Worm (Caenorhabditis elegans) whole organism, L2 larva: ENCODE data around the gene K11D12.12.

Experiments used
- C34F6.9 ChIP-seq: fragments of 150-350 bp; optimal IDR thresholded peaks from 2 replicates; lab custom pipeline; 2014; ENCODE audit warnings: missing biosample characterization, missing genetic modification characterization
- R02D3.7 ChIP-seq: fragments of 150-350 bp; optimal IDR thresholded peaks from 2 replicates; lab custom pipeline; 2014; ENCODE audit warnings: missing biosample characterization, missing genetic modification characterization
- Y55F3AM.14 ChIP-seq: fragments of 200-800 bp; sonication (Bioruptor generic); optimal IDR thresholded peaks from 2 replicates; lab custom pipeline; 2018; ENCODE audit warnings: mild to moderate bottlenecking, missing genetic modification characterization, missing compliant biosample characterization
- aly-2 ChIP-seq: fragments of 150-350 bp; optimal IDR thresholded peaks from 2 replicates; lab custom pipeline; 2014; ENCODE audit warnings: missing biosample characterization, missing genetic modification characterization
- ama-1 ChIP-seq: fragments of 150-350 bp; optimal IDR thresholded peaks from 2 replicates; lab custom pipeline; 2018; ENCODE audit warnings: inconsistent platforms
- blmp-1 ChIP-seq: sonication (generic microtip); optimal IDR thresholded peaks from 2 replicates; lab custom pipeline; 2017; ENCODE audit warnings: missing genetic modification characterization, mild to moderate bottlenecking, missing compliant biosample characterization, antibody characterized with exemption, moderate library complexity; ENCODE audit not compliant: insufficient read depth
- ceh-16 ChIP-seq: fragments of 150-350 bp; optimal IDR thresholded peaks from 2 replicates; lab custom pipeline; 2014; ENCODE audit warnings: missing biosample characterization, missing genetic modification characterization
- ceh-82 ChIP-seq: fragments of 150-350 bp; optimal IDR thresholded peaks from 2 replicates; lab custom pipeline; 2014; ENCODE audit warnings: missing biosample characterization, missing genetic modification characterization
- dmd-4 ChIP-seq: sonication (generic microtip); optimal IDR thresholded peaks from 2 replicates; lab custom pipeline; 2017; ENCODE audit warnings: missing biosample characterization, missing genetic modification characterization
- fos-1 ChIP-seq: fragments of 150-350 bp; optimal IDR thresholded peaks from 2 replicates; lab custom pipeline; 2014; ENCODE audit warnings: missing biosample characterization, missing genetic modification characterization
- lin-13 ChIP-seq: fragments of 150-350 bp; optimal IDR thresholded peaks from 2 replicates; lab custom pipeline; 2014; ENCODE audit warnings: missing biosample characterization, missing genetic modification reagents, missing genetic modification characterization
- lin-39 ChIP-seq: fragments of 150-350 bp; optimal IDR thresholded peaks from 2 replicates; lab custom pipeline; 2014; ENCODE audit warnings: missing biosample characterization, missing genetic modification reagents, missing genetic modification characterization
- lsy-2 ChIP-seq, 2 experiments: fragments of 150-350 bp in 1 of 2; sonication (generic microtip) in 1 of 2; optimal IDR thresholded peaks; 2 replicates each; lab custom pipeline; 2014 to 2017; ENCODE audit warnings: missing biosample characterization in 2 of 2, missing genetic modification characterization in 2 of 2
- mab-5 ChIP-seq: fragments of 150-350 bp; optimal IDR thresholded peaks from 2 replicates; lab custom pipeline; 2014; ENCODE audit warnings: missing biosample characterization, missing genetic modification characterization
- mbf-1 ChIP-seq: sonication (generic microtip); optimal IDR thresholded peaks from 2 replicates; lab custom pipeline; 2017; ENCODE audit warnings: missing biosample characterization, missing genetic modification characterization
- mdl-1 ChIP-seq, 2 experiments: fragments of 150-350 bp in 1 of 2; sonication (generic microtip) in 1 of 2; optimal IDR thresholded peaks; 2 replicates each; lab custom pipeline; 2017; ENCODE audit warnings: missing biosample characterization in 2 of 2, missing genetic modification characterization in 2 of 2
- nhr-10 ChIP-seq: sonication (generic microtip); optimal IDR thresholded peaks from 2 replicates; lab custom pipeline; 2017; ENCODE audit warnings: missing biosample characterization, missing genetic modification characterization
- nhr-11 ChIP-seq: fragments of 150-350 bp; optimal IDR thresholded peaks from 2 replicates; lab custom pipeline; 2014; ENCODE audit warnings: missing biosample characterization, missing genetic modification characterization
- nhr-12 ChIP-seq: fragments of 150-350 bp; optimal IDR thresholded peaks from 2 replicates; lab custom pipeline; 2014; ENCODE audit warnings: missing biosample characterization, missing genetic modification characterization
- nhr-129 ChIP-seq: fragments of 150-350 bp; optimal IDR thresholded peaks from 2 replicates; lab custom pipeline; 2014; ENCODE audit warnings: missing biosample characterization, missing genetic modification characterization
- nhr-21 ChIP-seq: fragments of 150-350 bp; optimal IDR thresholded peaks from 2 replicates; lab custom pipeline; 2014; ENCODE audit warnings: missing biosample characterization, missing genetic modification characterization
- nhr-23 ChIP-seq: fragments of 150-350 bp; optimal IDR thresholded peaks from 2 replicates; lab custom pipeline; 2014; ENCODE audit warnings: missing biosample characterization, missing genetic modification reagents, missing genetic modification characterization
- nhr-25 ChIP-seq: fragments of 150-350 bp; sonication (generic microtip); optimal IDR thresholded peaks from 3 replicates; lab custom pipeline; 2014; ENCODE audit warnings: missing biosample characterization, missing genetic modification characterization
- nhr-77 ChIP-seq: fragments of 150-350 bp; optimal IDR thresholded peaks from 2 replicates; lab custom pipeline; 2014; ENCODE audit warnings: missing biosample characterization, missing genetic modification characterization
- peb-1 ChIP-seq: fragments of 150-350 bp; optimal IDR thresholded peaks from 2 replicates; lab custom pipeline; 2014; ENCODE audit warnings: missing biosample characterization, missing genetic modification characterization
- sem-4 ChIP-seq: fragments of 150-350 bp; optimal IDR thresholded peaks from 2 replicates; lab custom pipeline; 2014; ENCODE audit warnings: missing biosample characterization, missing genetic modification reagents, missing genetic modification characterization
- skn-1 ChIP-seq: sonication (generic microtip); optimal IDR thresholded peaks from 2 replicates; lab custom pipeline; 2017; ENCODE audit warnings: missing biosample characterization, missing genetic modification characterization
- sma-3 ChIP-seq: sonication (generic microtip); optimal IDR thresholded peaks from 2 replicates; lab custom pipeline; 2016; ENCODE audit warnings: missing genetic modification reagents, missing genetic modification characterization, missing compliant biosample characterization
- sma-9 ChIP-seq, 2 experiments: fragments of 150-350 bp in 1 of 2; sonication (generic microtip) in 1 of 2; optimal IDR thresholded peaks; 2 replicates each; lab custom pipeline; 2014 to 2016; ENCODE audit warnings: missing genetic modification characterization in 2 of 2, mild to moderate bottlenecking in 1 of 2, missing biosample characterization in 1 of 2, missing compliant biosample characterization in 1 of 2, missing genetic modification reagents in 1 of 2, moderate library complexity in 1 of 2
- snpc-4 ChIP-seq: fragments of 150-350 bp; optimal IDR thresholded peaks from 2 replicates; lab custom pipeline; 2014; ENCODE audit warnings: missing biosample characterization, missing genetic modification characterization
- unc-55 ChIP-seq: fragments of 150-350 bp; sonication (generic microtip); optimal IDR thresholded peaks from 3 replicates; lab custom pipeline; 2014; ENCODE audit warnings: missing biosample characterization, missing genetic modification reagents, missing genetic modification characterization
- unc-62 ChIP-seq: fragments of 150-350 bp; optimal IDR thresholded peaks from 2 replicates; lab custom pipeline; 2014; ENCODE audit warnings: missing biosample characterization, missing genetic modification reagents, missing genetic modification characterization
- ztf-1 ChIP-seq: fragments of 200-800 bp; sonication (Bioruptor generic); conservative IDR thresholded peaks from 2 replicates; pipeline ENCODE4 v1.3.6; 2022; ENCODE audit warnings: missing genetic modification characterization, missing compliant biosample characterization
- ztf-11 ChIP-seq: sonication (generic microtip); optimal IDR thresholded peaks from 2 replicates; lab custom pipeline; 2017; ENCODE audit warnings: missing biosample characterization, missing genetic modification characterization

K11D12.12 gene

DNA sequence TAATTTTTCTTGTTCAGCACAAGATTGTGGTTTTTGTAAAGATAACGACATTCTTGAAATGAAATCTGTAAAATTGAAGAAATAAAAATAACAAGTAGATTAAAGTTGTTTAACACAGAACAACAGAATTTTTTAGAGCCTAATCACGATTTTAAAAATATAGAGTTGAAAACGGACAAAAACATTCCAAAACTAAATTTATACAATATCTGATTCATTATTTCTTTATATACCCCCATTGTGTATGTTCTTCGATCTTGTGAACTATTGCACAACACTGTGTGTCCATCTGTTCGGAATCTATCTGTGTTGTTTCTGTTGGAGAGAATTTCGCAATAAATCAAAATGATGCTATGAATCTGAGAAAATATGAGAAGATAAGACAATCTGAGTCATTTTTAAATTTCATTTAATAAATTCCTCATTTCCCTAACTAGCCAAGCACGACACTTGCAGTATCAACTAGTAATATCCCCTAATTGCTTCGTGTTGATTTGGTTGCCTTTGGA is 33.0 kb downstream of the K11D12.12 start, which contains the start of gene Y58A7A.4:
Gene Y58A7A.4, minus strand, starts transcription at position 51 of the 509 bp plus-strand sequence.
- TF ChIP-seq nhr-129 (tag; lab: Kevin White, UChicago) (peak; percentile 2), aly-2 (tag; lab: Kevin White, UChicago) (no peak)

DNA sequence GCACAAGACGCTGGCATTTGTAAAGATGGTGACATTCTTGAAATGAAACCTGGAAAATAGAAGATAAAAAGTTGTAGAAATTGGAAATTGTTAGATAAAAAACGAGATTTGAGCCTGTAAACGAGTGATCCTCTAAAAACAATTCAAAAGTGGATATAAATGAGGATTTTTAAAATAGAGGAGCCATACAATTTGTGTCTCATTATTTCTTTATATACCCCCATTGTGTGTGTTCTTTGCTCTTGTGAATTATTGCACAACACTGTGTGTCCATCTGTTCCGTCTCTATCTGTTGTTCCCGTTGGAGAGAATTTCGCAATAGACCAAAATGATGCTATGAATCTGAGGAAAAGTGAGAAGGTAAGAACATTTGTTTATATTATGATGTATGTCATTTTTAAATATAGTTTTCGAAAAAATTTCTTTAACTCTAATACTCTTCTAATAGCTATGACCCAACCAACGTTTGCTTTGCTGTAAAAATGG is 34.9 kb downstream of the K11D12.12 start, which contains the start of gene Y58A7A.5:
Gene Y58A7A.5, minus strand, starts transcription at position 51 of the 486 bp plus-strand sequence.
- TF ChIP-seq mdl-1 (tag; optimal IDR thresholded peaks at IDR 0.05; lab: Kevin White, UChicago) (no peak), ztf-11 (tag; lab: Kevin White, UChicago) (no peak), nhr-12 (no peak), fos-1 (tag; lab: Kevin White, UChicago) (peak; percentile 10), snpc-4 (tag; lab: Kevin White, UChicago) (no peak), C34F6.9 (tag; lab: Kevin White, UChicago) (peak; percentile 25), nhr-129 (tag; lab: Kevin White, UChicago) (peak; percentile 97), sma-9 (GFP tag; optimal IDR thresholded peaks at IDR 0.05; lab: Kevin White, UChicago) (peak; percentile 82), sma-9 (tag; optimal IDR thresholded peaks at IDR 0.05; lab: Kevin White, UChicago) (no peak), ceh-82 (tag; lab: Kevin White, UChicago) (no peak), unc-55 (GFP tag; lab: Kevin White, UChicago) (peak; percentile 57), sem-4 (tag; lab: Kevin White, UChicago) (peak; percentile 10), R02D3.7 (no peak), unc-62 (GFP tag; lab: Kevin White, UChicago) (no peak), nhr-23 (tag; lab: Kevin White, UChicago) (no peak), lsy-2 (tag; optimal IDR thresholded peaks at IDR 0.05; lab: Kevin White, UChicago) (peak in 1 of 2 experiments; percentile 45)

DNA sequence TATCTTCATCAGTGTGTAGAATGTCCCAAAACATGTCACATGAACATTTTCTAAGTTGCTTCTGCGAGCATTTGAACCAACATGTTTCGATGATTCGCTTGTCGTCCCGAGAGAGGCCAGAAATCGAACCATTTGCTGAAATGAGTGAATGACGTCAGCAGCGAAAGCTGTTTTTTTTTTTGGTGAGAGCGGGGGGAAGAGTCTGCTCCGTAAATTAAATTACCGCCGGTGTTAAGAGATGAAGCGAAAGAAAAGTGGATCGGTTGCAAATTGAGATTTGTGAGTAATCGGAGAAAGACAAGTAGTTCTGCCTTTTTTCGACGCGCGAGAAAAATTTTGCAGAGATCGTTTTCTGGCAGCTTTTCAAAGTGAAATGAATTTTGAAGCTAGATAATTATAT is 36.2 kb downstream of the K11D12.12 start:
- no peak for TF ChIP-seq Y55F3AM.14 (GFP tag; lab: Kevin White, UChicago)
- TF ChIP-seq sem-4 (tag; lab: Kevin White, UChicago) = peak; percentile 39
- no peak for TF ChIP-seq ceh-16 (tag; lab: Kevin White, UChicago)
- no peak for TF ChIP-seq nhr-77 (tag; lab: Kevin White, UChicago)
- no peak for TF ChIP-seq sma-3
- TF ChIP-seq peb-1 = no peak
- TF ChIP-seq dmd-4 (tag; lab: Kevin White, UChicago) = no peak
- no peak for TF ChIP-seq R02D3.7
- no peak for TF ChIP-seq nhr-129 (tag; lab: Kevin White, UChicago)
- TF ChIP-seq sma-9 (GFP tag; optimal IDR thresholded peaks at IDR 0.05; lab: Kevin White, UChicago) = peak; percentile 35
- TF ChIP-seq sma-9 (tag; optimal IDR thresholded peaks at IDR 0.05; lab: Kevin White, UChicago) = no peak

DNA sequence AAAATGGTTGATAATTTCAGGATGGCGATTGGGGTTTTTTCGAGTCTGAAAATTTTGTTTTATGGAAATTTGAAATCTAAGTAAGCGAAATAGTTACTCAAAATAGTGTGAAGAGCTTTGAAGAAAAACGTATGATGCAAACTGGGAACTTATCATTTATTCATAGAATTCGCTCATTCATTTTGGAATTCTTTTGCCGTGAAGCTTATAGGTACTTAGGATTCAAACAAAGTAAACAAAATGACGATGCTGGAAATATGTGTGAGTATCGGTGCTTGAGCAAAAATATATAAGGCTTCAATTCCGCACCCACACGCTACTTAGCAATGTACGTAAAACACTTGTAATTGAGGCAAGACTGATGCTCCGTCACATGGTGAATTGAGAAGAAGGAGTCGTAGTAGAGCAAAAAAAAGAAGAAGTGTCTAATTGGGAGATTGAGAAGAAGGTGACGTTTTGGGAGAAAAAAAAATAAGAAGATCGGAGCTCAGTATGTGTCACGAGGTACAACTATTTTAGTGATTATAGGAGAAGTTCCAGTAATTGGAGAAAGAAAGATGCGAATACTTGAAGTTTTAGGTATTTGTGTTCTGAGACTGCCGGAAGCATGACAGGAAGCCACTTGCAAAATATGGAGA is 37.6 kb downstream of the K11D12.12 start, which contains the start of gene glb-32:
Gene glb-32, minus strand, starts transcription at position 51 of the 638 bp plus-strand sequence.
- TF ChIP-seq lsy-2 (tag; optimal IDR thresholded peaks at IDR 0.05; lab: Kevin White, UChicago) (peak in 1 of 2 experiments; percentile 7), sem-4 (tag; lab: Kevin White, UChicago) (peak; percentile 48), R02D3.7 (no peak), unc-55 (GFP tag; lab: Kevin White, UChicago) (peak; percentile 35)
- TF ChIP-seq, all 48 proteins: peak for 3

DNA sequence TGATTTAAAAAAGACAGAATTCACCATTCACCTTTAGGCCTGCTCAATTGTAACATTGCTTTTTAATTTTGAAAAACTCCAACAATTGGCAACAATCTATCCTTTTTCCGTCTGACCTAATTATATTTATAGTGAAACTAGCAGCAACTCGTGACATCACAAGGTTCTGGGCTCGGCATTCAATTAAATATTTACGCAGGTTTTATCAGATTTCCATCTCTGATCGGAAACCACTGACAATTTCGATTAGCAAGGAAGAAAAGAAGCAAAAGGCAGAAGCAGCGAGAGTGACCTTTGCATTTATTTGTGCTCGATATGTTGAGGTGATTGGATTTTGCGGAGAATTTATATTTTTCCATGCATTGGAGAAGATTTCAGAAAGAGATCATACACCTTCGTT is 38.3 kb downstream of the K11D12.12 start:
- TF ChIP-seq lsy-2 (tag; optimal IDR thresholded peaks at IDR 0.05; lab: Kevin White, UChicago) (peak in 1 of 2 experiments; percentile 12), fos-1 (tag; lab: Kevin White, UChicago) (no peak)

DNA sequence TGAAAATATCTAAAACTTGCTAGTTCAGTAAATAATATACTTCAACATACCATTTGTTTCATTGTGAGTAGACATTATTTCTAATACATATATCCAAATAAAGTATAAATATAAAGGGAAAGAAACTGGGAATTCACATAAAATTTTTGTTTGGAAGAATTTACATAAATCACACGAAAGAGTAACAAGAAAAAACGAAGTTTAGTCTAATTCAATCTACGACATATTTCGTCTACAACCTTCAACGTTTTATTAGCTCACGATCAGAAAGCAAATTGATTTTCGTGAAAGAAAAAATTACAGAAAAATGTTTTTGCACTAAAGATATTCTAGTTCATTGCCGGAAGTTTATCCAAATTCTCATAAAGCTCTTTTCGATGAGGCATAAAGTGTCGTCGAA is 45.0 kb downstream of the K11D12.12 start, which contains the start of gene C04F5.2:
Gene C04F5.2, minus strand, starts transcription at position 101 of the 400 bp plus-strand sequence.
- TF ChIP-seq mab-5 (tag; lab: Kevin White, UChicago) = no peak
- no peak for TF ChIP-seq R02D3.7
- no peak for TF ChIP-seq blmp-1 (tag; lab: Kevin White, UChicago)
- TF ChIP-seq snpc-4 (tag; lab: Kevin White, UChicago) = no peak
- no peak for TF ChIP-seq nhr-25
- TF ChIP-seq nhr-129 (tag; lab: Kevin White, UChicago) = no peak
- no peak for TF ChIP-seq lin-13
- no peak for TF ChIP-seq nhr-10
- TF ChIP-seq C34F6.9 (tag; lab: Kevin White, UChicago) = no peak
- no peak for TF ChIP-seq nhr-11 (tag; lab: Kevin White, UChicago)
- TF ChIP-seq ceh-82 (tag; lab: Kevin White, UChicago) = no peak
- no peak for TF ChIP-seq skn-1
- TF ChIP-seq lin-39 (tag; lab: Kevin White, UChicago) = no peak
- TF ChIP-seq ztf-11 (tag; lab: Kevin White, UChicago) = no peak
- TF ChIP-seq lsy-2 (tag; optimal IDR thresholded peaks at IDR 0.05; lab: Kevin White, UChicago) = no peak
- TF ChIP-seq ztf-1 (GFP tag; lab: Robert Waterston, UW) = no peak
- TF ChIP-seq nhr-21 (tag; lab: Kevin White, UChicago) = no peak
- no peak for TF ChIP-seq ama-1
- TF ChIP-seq mbf-1 = no peak
